Fruit fly (Drosophila melanogaster): Measurements from ENCODE around the gene CG32107.

- TF ChIP-seq CTCF (optimal IDR thresholded peaks at IDR 0.05), result no peak
- TF ChIP-seq CG8478 (optimal IDR thresholded peaks at IDR 0.05), result no peak
These were observed 46.3 kb downstream of the CG32107 start for dm6 chr3L:12814806-12815205.

Data from S2 (cell line).